Worm (Caenorhabditis elegans) whole organism, L1 larva: ENCODE measurements around the gene C32D5.8.

Experiments used
- C16A3.4 ChIP-seq: fragments of 150-350 bp; optimal IDR thresholded peaks from 2 replicates; lab custom pipeline; 2014; ENCODE audit warnings: missing biosample characterization, missing genetic modification characterization
- ama-1 ChIP-seq: fragments of 150-350 bp; optimal IDR thresholded peaks from 2 replicates; lab custom pipeline; 2014
- ceh-82 ChIP-seq, 3 experiments: fragments of 150-350 bp in 1 of 3; sonication (generic microtip) in 2 of 3; optimal IDR thresholded peaks; 2 replicates each; lab custom pipeline; 2014 to 2017; ENCODE audit warnings: missing biosample characterization in 3 of 3, missing genetic modification characterization in 3 of 3
- lin-13 ChIP-seq: fragments of 150-350 bp; optimal IDR thresholded peaks from 2 replicates; lab custom pipeline; 2014; ENCODE audit warnings: missing biosample characterization, missing genetic modification reagents, missing genetic modification characterization
- nhr-77 ChIP-seq: fragments of 150-350 bp; optimal IDR thresholded peaks from 2 replicates; lab custom pipeline; 2014; ENCODE audit warnings: missing biosample characterization, missing genetic modification characterization
- tbx-2 ChIP-seq: sonication (generic microtip); optimal IDR thresholded peaks from 2 replicates; lab custom pipeline; 2016; ENCODE audit warnings: missing genetic modification characterization, missing compliant biosample characterization
- unc-62 ChIP-seq: fragments of 150-350 bp; optimal IDR thresholded peaks from 2 replicates; lab custom pipeline; 2014; ENCODE audit warnings: missing biosample characterization, missing genetic modification reagents, missing genetic modification characterization

DNA sequence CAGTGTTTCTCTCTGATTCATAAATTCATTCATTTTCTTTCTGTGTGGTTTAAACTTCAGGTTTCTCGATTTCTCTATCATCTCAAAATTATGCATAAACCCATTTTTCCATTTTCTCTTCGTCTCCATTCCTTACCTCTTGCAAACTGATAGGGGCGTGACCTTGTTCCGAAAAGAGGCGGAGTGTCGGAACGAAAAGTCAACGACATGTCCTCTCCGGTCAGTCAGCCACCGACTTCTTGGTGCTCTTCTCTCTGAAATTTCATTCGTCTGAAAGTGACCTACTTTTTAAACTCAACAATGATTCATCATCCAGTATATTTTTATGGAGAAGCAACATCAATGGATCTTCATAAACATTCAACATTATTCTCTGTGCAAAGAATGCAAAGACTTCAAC, 35.1 kb upstream of the C32D5.8 start, which contains the start of gene F58F12.12:
- TF ChIP-seq tbx-2 (tag; lab: Kevin White, UChicago) (no peak), ama-1 (lab: Kevin White, UChicago) (no peak), unc-62 (GFP tag; lab: Kevin White, UChicago) (no peak), ceh-82 (tag; optimal IDR thresholded peaks at IDR 0.05; lab: Kevin White, UChicago) (no peak), nhr-77 (tag; lab: Kevin White, UChicago) (no peak), lin-13 (no peak), C16A3.4 (no peak)
